Worm (Caenorhabditis elegans) whole organism, L4 larva: Measurements from ENCODE around the gene smvt-1.

Experiments used
- D1046.2 ChIP-seq: fragments of 200-800 bp; sonication (Bioruptor generic); IDR thresholded peaks from 2 replicates; pipeline ENCODE4 v1.3.6; 2022; ENCODE audit warnings: missing genetic modification characterization, missing compliant biosample characterization
- F37D6.2 ChIP-seq: sonication (generic microtip); optimal IDR thresholded peaks from 2 replicates; lab custom pipeline; 2016; ENCODE audit warnings: mild to moderate bottlenecking, missing genetic modification characterization, missing compliant biosample characterization
- R02D3.7 ChIP-seq: fragments of 150-350 bp; sonication (generic microtip); optimal IDR thresholded peaks from 3 replicates; lab custom pipeline; 2014; ENCODE audit warnings: missing biosample characterization, missing genetic modification characterization
- aly-2 ChIP-seq: sonication (generic microtip); optimal IDR thresholded peaks from 2 replicates; lab custom pipeline; 2018; ENCODE audit warnings: missing biosample characterization, missing genetic modification characterization
- egl-27 ChIP-seq: sonication (generic microtip); optimal IDR thresholded peaks from 3 replicates; lab custom pipeline; 2017; ENCODE audit warnings: missing biosample characterization, missing genetic modification reagents, missing genetic modification characterization
- jun-1 ChIP-seq: fragments of 150-350 bp; optimal IDR thresholded peaks from 2 replicates; lab custom pipeline; 2014; ENCODE audit warnings: missing biosample characterization, missing genetic modification reagents, missing genetic modification characterization
- nhr-25 ChIP-seq: sonication (generic microtip); optimal IDR thresholded peaks from 2 replicates; lab custom pipeline; 2017; ENCODE audit warnings: missing genetic modification characterization, mild to moderate bottlenecking, missing compliant biosample characterization, antibody characterized with exemption, moderate library complexity, borderline replicate concordance; ENCODE audit not compliant: insufficient read depth
- nhr-28 ChIP-seq: fragments of 150-350 bp; optimal IDR thresholded peaks from 2 replicates; lab custom pipeline; 2014; ENCODE audit warnings: missing biosample characterization, missing genetic modification characterization
- pqm-1 ChIP-seq: sonication (generic microtip); optimal IDR thresholded peaks from 2 replicates; lab custom pipeline; 2017; ENCODE audit warnings: missing biosample characterization, missing genetic modification characterization
- unc-62 ChIP-seq, 3 experiments: fragments of 150-350 bp in 1 of 3; sonication (generic microtip); optimal IDR thresholded peaks in 2 of 3; peaks in 1 of 3; 1 replicate in 1 of 3; 2 replicates in 2 of 3; lab custom pipeline; 2014 to 2017; ENCODE audit warnings: missing biosample characterization in 3 of 3, missing genetic modification characterization in 3 of 3, missing genetic modification reagents in 3 of 3, missing genotype in 1 of 3
- ztf-11 ChIP-seq: fragments of 150-350 bp; optimal IDR thresholded peaks from 2 replicates; lab custom pipeline; 2014; ENCODE audit warnings: missing biosample characterization, missing genetic modification characterization

DNA sequence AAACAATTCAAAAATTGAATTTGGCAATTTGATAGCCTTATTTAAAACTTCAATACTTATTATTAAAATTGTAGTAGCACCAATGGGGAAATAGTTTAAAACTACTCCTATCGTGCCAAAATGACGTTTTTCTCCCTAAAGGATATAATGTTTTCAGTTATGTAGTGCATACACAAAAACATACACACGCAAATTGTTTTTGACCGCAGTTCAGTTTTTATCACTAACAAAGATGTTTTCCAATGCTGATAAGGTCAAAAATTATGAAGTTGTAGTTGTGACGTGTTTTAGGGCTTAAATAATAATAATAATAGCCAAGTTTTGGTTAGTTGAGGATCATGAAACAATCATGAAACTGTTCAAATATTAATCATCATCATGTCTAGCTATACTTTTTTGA lies 41.2 kb upstream of the smvt-1 start:
- peak in 1 of 2 experiments; percentile 97 for TF ChIP-seq unc-62 (GFP tag; optimal IDR thresholded peaks at IDR 0.05 in 1 of 2; lab: Kevin White, UChicago)
- TF ChIP-seq unc-62 (tag; optimal IDR thresholded peaks at IDR 0.05; lab: Kevin White, UChicago) = no peak
- TF ChIP-seq nhr-28 (tag; lab: Kevin White, UChicago) = peak; percentile 85
- TF ChIP-seq ztf-11 = no peak
- no peak for TF ChIP-seq jun-1 (tag; lab: Kevin White, UChicago)
- no peak for TF ChIP-seq R02D3.7 (tag; lab: Kevin White, UChicago)
- TF ChIP-seq egl-27 = no peak
- no peak for TF ChIP-seq aly-2 (tag; lab: Kevin White, UChicago)
- TF ChIP-seq nhr-25 (tag; lab: Kevin White, UChicago) = no peak
- TF ChIP-seq pqm-1 (tag; lab: Kevin White, UChicago) = no peak
- TF ChIP-seq D1046.2 (GFP tag; lab: Robert Waterston, UW) = no peak
- no peak for TF ChIP-seq F37D6.2 (tag; lab: Kevin White, UChicago)
